Worm (Caenorhabditis elegans) whole organism, late embryonic: ENCODE measurements around the gene W07G4.1.

ENCODE experiments used
- C08G9.2 ChIP-seq: sonication (generic microtip); optimal IDR thresholded peaks from 2 replicates; lab custom pipeline; 2016; ENCODE audit warnings: mild to moderate bottlenecking, missing genetic modification characterization, moderate library complexity, missing compliant biosample characterization
- F13H6.1 ChIP-seq: sonication (generic microtip); optimal IDR thresholded peaks from 2 replicates; lab custom pipeline; 2016; ENCODE audit warnings: missing genetic modification characterization, missing compliant biosample characterization
- K02D7.2 ChIP-seq: sonication (generic microtip); optimal IDR thresholded peaks from 2 replicates; lab custom pipeline; 2017; ENCODE audit warnings: mild to moderate bottlenecking, missing genetic modification characterization, missing compliant biosample characterization
- K09A11.1 ChIP-seq: sonication (generic microtip); optimal IDR thresholded peaks from 2 replicates; lab custom pipeline; 2017; ENCODE audit warnings: antibody characterized with exemption, mild to moderate bottlenecking, missing genetic modification characterization, missing compliant biosample characterization; ENCODE audit not compliant: insufficient read depth
- T23F11.4 ChIP-seq: fragments of 200-800 bp; sonication (Bioruptor generic); optimal IDR thresholded peaks from 2 replicates; lab custom pipeline; 2018; ENCODE audit warnings: mild to moderate bottlenecking, missing genetic modification characterization, missing compliant biosample characterization
- ama-1 ChIP-seq: fragments of 150-350 bp; optimal IDR thresholded peaks from 2 replicates; lab custom pipeline; 2014
- ceh-14 ChIP-seq: sonication (generic microtip); optimal IDR thresholded peaks from 2 replicates; lab custom pipeline; 2016; ENCODE audit warnings: missing genotype, missing genetic modification characterization, missing compliant biosample characterization
- ceh-18 ChIP-seq: sonication (generic microtip); optimal IDR thresholded peaks from 2 replicates; lab custom pipeline; 2016; ENCODE audit warnings: missing genetic modification characterization, missing compliant biosample characterization
- ceh-19 ChIP-seq: fragments of 200-800 bp; sonication (Bioruptor generic); optimal IDR thresholded peaks from 2 replicates; lab custom pipeline; 2018; ENCODE audit warnings: mild to moderate bottlenecking, missing genetic modification characterization, missing compliant biosample characterization
- ceh-22 ChIP-seq: sonication (generic microtip); optimal IDR thresholded peaks from 2 replicates; lab custom pipeline; 2017; ENCODE audit warnings: missing biosample characterization, missing genetic modification characterization
- ceh-31 ChIP-seq: sonication (generic microtip); optimal IDR thresholded peaks from 2 replicates; lab custom pipeline; 2016; ENCODE audit warnings: missing genetic modification characterization, missing compliant biosample characterization
- ceh-45 ChIP-seq: fragments of 200-800 bp; sonication (Bioruptor generic); IDR thresholded peaks from 2 replicates; pipeline ENCODE4 v1.3.6; 2022; ENCODE audit warnings: missing genetic modification reagents, missing genetic modification characterization, missing compliant biosample characterization
- ceh-6 ChIP-seq: fragments of 200-800 bp; sonication (Bioruptor generic); optimal IDR thresholded peaks from 2 replicates; lab custom pipeline; 2018; ENCODE audit warnings: mild to moderate bottlenecking, missing genetic modification characterization, missing compliant biosample characterization
- che-1 ChIP-seq: sonication (generic microtip); optimal IDR thresholded peaks from 2 replicates; lab custom pipeline; 2016; ENCODE audit warnings: mild to moderate bottlenecking, missing genetic modification characterization, missing compliant biosample characterization
- dve-1 ChIP-seq: sonication (generic microtip); optimal IDR thresholded peaks from 2 replicates; lab custom pipeline; 2017; ENCODE audit warnings: antibody characterized with exemption, mild to moderate bottlenecking, missing genetic modification characterization, missing compliant biosample characterization
- elt-2 ChIP-seq: sonication (generic microtip); optimal IDR thresholded peaks from 2 replicates; lab custom pipeline; 2016; ENCODE audit warnings: missing genetic modification reagents, missing genetic modification characterization, missing compliant biosample characterization
- elt-4 ChIP-seq: sonication (generic microtip); optimal IDR thresholded peaks from 2 replicates; lab custom pipeline; 2016; ENCODE audit warnings: missing genetic modification characterization, missing compliant biosample characterization
- ets-4 ChIP-seq: sonication (generic microtip); optimal IDR thresholded peaks from 2 replicates; lab custom pipeline; 2016; ENCODE audit warnings: missing genetic modification characterization, missing compliant biosample characterization
- fkh-6 ChIP-seq: sonication (generic microtip); optimal IDR thresholded peaks from 2 replicates; lab custom pipeline; 2016; ENCODE audit warnings: missing genetic modification characterization, missing compliant biosample characterization
- gmeb-2 ChIP-seq: sonication (generic microtip); optimal IDR thresholded peaks from 2 replicates; lab custom pipeline; 2016; ENCODE audit warnings: missing genetic modification characterization, inconsistent platforms, missing compliant biosample characterization
- hlh-13 ChIP-seq: fragments of 200-800 bp; sonication (Bioruptor generic); optimal IDR thresholded peaks from 2 replicates; lab custom pipeline; 2018; ENCODE audit warnings: mild to moderate bottlenecking, missing genetic modification characterization, missing compliant biosample characterization
- hlh-15 ChIP-seq: sonication (generic microtip); optimal IDR thresholded peaks from 2 replicates; lab custom pipeline; 2016; ENCODE audit warnings: missing genetic modification characterization, missing compliant biosample characterization
- hlh-6 ChIP-seq: sonication (generic microtip); optimal IDR thresholded peaks from 2 replicates; lab custom pipeline; 2016; ENCODE audit warnings: missing genotype, missing genetic modification characterization, missing compliant biosample characterization
- hlh-8 ChIP-seq: sonication (generic microtip); optimal IDR thresholded peaks from 2 replicates; lab custom pipeline; 2016; ENCODE audit warnings: missing genotype, missing genetic modification characterization, missing compliant biosample characterization
- madf-2 ChIP-seq: sonication (generic microtip); optimal IDR thresholded peaks from 2 replicates; lab custom pipeline; 2017; ENCODE audit warnings: missing genetic modification characterization, missing compliant biosample characterization
- nhr-11 ChIP-seq: fragments of 150-350 bp; optimal IDR thresholded peaks from 2 replicates; lab custom pipeline; 2014; ENCODE audit warnings: missing biosample characterization, missing genetic modification characterization
- nhr-232 ChIP-seq: sonication (generic microtip); optimal IDR thresholded peaks from 2 replicates; lab custom pipeline; 2016; ENCODE audit warnings: missing genetic modification characterization, missing compliant biosample characterization
- npax-4 ChIP-seq: sonication (generic microtip); optimal IDR thresholded peaks from 2 replicates; lab custom pipeline; 2016; ENCODE audit warnings: missing genetic modification characterization, missing compliant biosample characterization
- pag-3 ChIP-seq: sonication (generic microtip); optimal IDR thresholded peaks from 2 replicates; lab custom pipeline; 2016; ENCODE audit warnings: missing compliant biosample characterization, missing genetic modification characterization, borderline replicate concordance
- pha-2 ChIP-seq: sonication (generic microtip); optimal IDR thresholded peaks from 2 replicates; lab custom pipeline; 2017; ENCODE audit warnings: mild to moderate bottlenecking, missing genetic modification characterization, missing compliant biosample characterization
- pha-4 ChIP-seq: fragments of 150-350 bp; optimal IDR thresholded peaks from 2 replicates; lab custom pipeline; 2018; ENCODE audit warnings: missing biosample characterization, missing genetic modification reagents, missing genetic modification characterization
- pros-1 ChIP-seq: fragments of 150-350 bp; optimal IDR thresholded peaks from 2 replicates; lab custom pipeline; 2014; ENCODE audit warnings: missing biosample characterization, missing genetic modification reagents, missing genetic modification characterization
- rnt-1 ChIP-seq: sonication (generic microtip); optimal IDR thresholded peaks from 2 replicates; lab custom pipeline; 2016; ENCODE audit warnings: missing genetic modification characterization, missing compliant biosample characterization
- sox-4 ChIP-seq: sonication (generic microtip); optimal IDR thresholded peaks from 2 replicates; lab custom pipeline; 2017; ENCODE audit warnings: mild to moderate bottlenecking, missing genetic modification characterization, inconsistent platforms, missing compliant biosample characterization
- tbx-2 ChIP-seq: sonication (generic microtip); optimal IDR thresholded peaks from 2 replicates; lab custom pipeline; 2016; ENCODE audit warnings: missing genetic modification characterization, missing compliant biosample characterization
- tbx-7 ChIP-seq: sonication (generic microtip); optimal IDR thresholded peaks from 2 replicates; lab custom pipeline; 2016; ENCODE audit warnings: missing genotype, missing genetic modification characterization, missing compliant biosample characterization
- ttx-3 ChIP-seq: sonication (generic microtip); optimal IDR thresholded peaks from 2 replicates; lab custom pipeline; 2016; ENCODE audit warnings: missing genetic modification reagents, missing genetic modification characterization, missing compliant biosample characterization
- unc-42 ChIP-seq: sonication (generic microtip); optimal IDR thresholded peaks from 2 replicates; lab custom pipeline; 2016; ENCODE audit warnings: missing genotype, missing genetic modification characterization, missing compliant biosample characterization
- unc-55 ChIP-seq: sonication (generic microtip); optimal IDR thresholded peaks from 2 replicates; lab custom pipeline; 2017; ENCODE audit warnings: missing biosample characterization, missing genetic modification reagents, missing genetic modification characterization
- zip-5 ChIP-seq: sonication (generic microtip); optimal IDR thresholded peaks from 2 replicates; lab custom pipeline; 2016; ENCODE audit warnings: missing genetic modification characterization, missing compliant biosample characterization
- ztf-16 ChIP-seq: sonication (generic microtip); optimal IDR thresholded peaks from 2 replicates; lab custom pipeline; 2017; ENCODE audit warnings: missing genetic modification characterization, missing compliant biosample characterization

Gene W07G4.1

DNA sequence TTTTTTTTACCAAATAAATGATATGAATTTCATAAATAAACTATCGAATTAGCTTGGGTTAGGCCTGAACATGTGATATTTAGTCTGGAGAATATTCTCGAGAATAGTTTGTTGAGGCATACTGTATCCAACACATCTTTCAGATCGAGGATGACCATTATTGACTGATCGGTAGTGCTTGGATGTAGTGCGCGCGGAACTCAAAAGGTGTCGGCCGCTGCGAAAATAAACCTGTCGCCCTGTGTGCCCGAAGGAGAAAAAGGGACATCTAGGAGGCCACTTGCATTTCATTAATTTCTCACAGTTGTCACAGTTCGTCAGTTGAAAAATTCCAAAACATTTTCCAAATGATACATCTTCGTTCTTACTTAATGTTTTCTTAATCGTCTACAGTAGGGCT, 30.8 kb downstream of the W07G4.1 start:
- TF ChIP-seq ceh-22 (tag; lab: Kevin White, UChicago) (no peak), ceh-18 (no peak), pros-1 (tag; lab: Kevin White, UChicago) (no peak), F13H6.1 (no peak), hlh-15 (tag; lab: Kevin White, UChicago) (no peak), gmeb-2 (tag; lab: Kevin White, UChicago) (no peak), hlh-13 (no peak), hlh-6 (tag; lab: Kevin White, UChicago) (no peak), ama-1 (lab: Kevin White, UChicago) (no peak), nhr-232 (tag; lab: Kevin White, UChicago) (no peak), elt-2 (tag; lab: Kevin White, UChicago) (no peak), K02D7.2 (tag; lab: Kevin White, UChicago) (no peak), pha-4 (tag; lab: Kevin White, UChicago) (no peak), pha-2 (tag; lab: Kevin White, UChicago) (no peak), ceh-19 (GFP tag; lab: Kevin White, UChicago) (no peak)

DNA sequence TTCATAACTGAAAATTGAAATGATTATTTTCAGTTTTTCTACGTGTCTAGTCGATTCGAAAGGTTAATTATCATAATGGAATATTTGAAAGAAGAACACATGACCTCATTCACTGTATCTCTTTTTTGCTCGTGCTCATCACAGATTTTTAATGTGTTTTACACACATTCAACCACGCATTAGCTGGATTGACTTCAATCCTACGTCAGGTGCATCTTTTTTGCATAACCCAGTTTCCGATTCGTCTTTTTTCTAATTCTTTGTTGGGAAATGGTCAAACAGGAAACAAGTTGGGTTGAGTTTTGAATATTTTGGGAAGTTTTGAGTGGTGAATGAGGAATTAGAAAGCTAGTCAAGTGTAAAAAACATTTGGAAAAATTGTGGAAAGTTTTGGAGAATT, 37.0 kb downstream of the W07G4.1 start:
- TF ChIP-seq rnt-1 (no peak), unc-55 (GFP tag; lab: Kevin White, UChicago) (no peak), pag-3 (tag; lab: Kevin White, UChicago) (no peak), nhr-11 (tag; lab: Kevin White, UChicago) (no peak), dve-1 (no peak), gmeb-2 (tag; lab: Kevin White, UChicago) (no peak), ceh-45 (GFP tag; lab: Robert Waterston, UW) (no peak), tbx-7 (tag; lab: Kevin White, UChicago) (no peak), madf-2 (tag; lab: Kevin White, UChicago) (no peak), elt-4 (tag; lab: Kevin White, UChicago) (no peak)
- TF ChIP-seq, all 69 proteins: peak for 0

ce11 chrV:13071052-13071451, 37.7 kb downstream of the W07G4.1 start, which contains the start of gene C34B4.3:
C34B4.3 (minus strand) TSS chrV:13071152.
- TF ChIP-seq dve-1 (no peak), ztf-16 (no peak), rnt-1 (no peak), ceh-14 (tag; lab: Kevin White, UChicago) (no peak), zip-5 (tag; lab: Kevin White, UChicago) (no peak), fkh-6 (tag; lab: Kevin White, UChicago) (no peak), C08G9.2 (no peak), ceh-6 (no peak), ttx-3 (tag; lab: Kevin White, UChicago) (no peak), che-1 (no peak), tbx-2 (no peak), hlh-8 (tag; lab: Kevin White, UChicago) (no peak), sox-4 (tag; lab: Kevin White, UChicago) (no peak), unc-42 (tag; lab: Kevin White, UChicago) (no peak), npax-4 (tag; lab: Kevin White, UChicago) (no peak), T23F11.4 (no peak), ceh-31 (tag; lab: Kevin White, UChicago) (no peak), hlh-15 (tag; lab: Kevin White, UChicago) (no peak), F13H6.1 (no peak)

ce11 chrV:13073145-13073544, 39.8 kb downstream of the W07G4.1 start:
- TF ChIP-seq dve-1: no peak
- no peak for TF ChIP-seq K09A11.1 (tag; lab: Kevin White, UChicago)
- TF ChIP-seq ets-4 (tag; lab: Kevin White, UChicago): no peak
- TF ChIP-seq unc-55 (GFP tag; lab: Kevin White, UChicago): no peak
